Worm (Caenorhabditis elegans): Measurements from ENCODE around the gene mul-1.

DNA sequence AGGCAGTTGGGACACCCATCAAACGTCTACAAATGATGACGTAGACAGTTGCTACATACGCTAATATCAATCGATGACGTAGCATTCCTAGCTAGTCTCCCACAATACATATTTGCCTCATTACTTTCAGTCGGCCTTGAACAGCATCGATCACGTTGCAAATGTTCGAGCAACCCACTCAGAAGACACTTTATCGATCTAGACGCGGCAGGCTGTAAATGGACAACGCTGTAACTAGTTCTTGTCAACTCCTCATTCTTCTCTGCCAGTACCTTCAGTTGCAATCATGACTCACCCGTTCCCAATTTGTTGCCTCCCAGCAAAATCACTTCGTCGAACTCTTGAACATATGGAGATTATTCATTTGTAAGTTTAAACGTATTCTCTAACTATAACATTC is 50.9 kb downstream of the mul-1 start, which contains the start of gene pqn-75:
- TF ChIP-seq sox-2 (GFP tag; IDR thresholded peaks at IDR 0.05) (no peak), nhr-11 (tag; optimal IDR thresholded peaks at IDR 0.05) (no peak), fkh-10 (GFP tag; optimal IDR thresholded peaks at IDR 0.05) (no peak), pqm-1 (tag; optimal IDR thresholded peaks at IDR 0.05) (no peak), ets-4 (tag; optimal IDR thresholded peaks at IDR 0.05) (no peak), npax-4 (tag; optimal IDR thresholded peaks at IDR 0.05) (no peak), elt-2 (tag; optimal IDR thresholded peaks at IDR 0.05) (no peak), pha-2 (tag; optimal IDR thresholded peaks at IDR 0.05) (no peak)
